Worm (Caenorhabditis elegans) whole organism, young adult: ENCODE data around the gene tbx-35.
"Not testable (repeated sequence)": the region's sequence is repeated elsewhere in the genome, so short reads cannot be mapped to it uniquely, and the experiment has no call there.

Source experiments
- F33H1.4 ChIP-seq: fragments of 200-800 bp; sonication (Bioruptor generic); IDR thresholded peaks from 2 replicates; pipeline ENCODE4 v1.3.6; 2022; ENCODE audit warnings: missing genetic modification reagents, missing genetic modification characterization, missing compliant biosample characterization
- F39B2.1 ChIP-seq: fragments of 200-800 bp; sonication (Bioruptor generic); IDR thresholded peaks from 2 replicates; pipeline ENCODE4 v1.3.6; 2022; ENCODE audit warnings: missing genetic modification reagents, missing genetic modification characterization, missing compliant biosample characterization
- F55B11.4 ChIP-seq: sonication (generic microtip); optimal IDR thresholded peaks from 2 replicates; lab custom pipeline; 2016; ENCODE audit warnings: missing compliant biosample characterization, missing genetic modification characterization, borderline replicate concordance; ENCODE audit not compliant: insufficient read depth
- T07F8.4 ChIP-seq: sonication (generic microtip); optimal IDR thresholded peaks from 2 replicates; lab custom pipeline; 2016; ENCODE audit warnings: mild to moderate bottlenecking, missing genetic modification characterization, moderate library complexity, missing compliant biosample characterization
- Y79H2A.3 ChIP-seq: fragments of 200-800 bp; sonication (Bioruptor generic); conservative IDR thresholded peaks from 2 replicates; pipeline ENCODE4 v1.3.6; 2022; ENCODE audit warnings: missing genetic modification reagents, missing genetic modification characterization, missing compliant biosample characterization
- Y95B8A.8 ChIP-seq: fragments of 200-800 bp; sonication (Bioruptor generic); IDR thresholded peaks from 2 replicates; pipeline ENCODE4 v1.3.6; 2022; ENCODE audit warnings: missing genetic modification reagents, missing genetic modification characterization, missing compliant biosample characterization
- ama-1 ChIP-seq, 3 experiments: fragments of 150-350 bp in 1 of 3; sonication (generic microtip) in 2 of 3; optimal IDR thresholded peaks; 2 replicates each; lab custom pipeline; 2014 to 2018; ENCODE audit warnings: missing biosample characterization in 2 of 3, missing genetic modification characterization in 2 of 3, missing genetic modification reagents in 2 of 3
- attf-3 ChIP-seq: fragments of 200-800 bp; sonication (Bioruptor generic); conservative IDR thresholded peaks from 2 replicates; pipeline ENCODE4 v1.3.6; 2022; ENCODE audit warnings: missing genetic modification reagents, missing genetic modification characterization, missing compliant biosample characterization
- attf-6 ChIP-seq: fragments of 200-800 bp; sonication (Bioruptor generic); IDR thresholded peaks from 2 replicates; pipeline ENCODE4 v1.3.6; 2022; ENCODE audit warnings: missing genetic modification reagents, missing genetic modification characterization, missing compliant biosample characterization
- bed-2 ChIP-seq: fragments of 200-800 bp; sonication (Bioruptor generic); IDR thresholded peaks from 2 replicates; pipeline ENCODE4 v1.3.6; 2022; ENCODE audit warnings: missing genetic modification reagents, missing genetic modification characterization, missing compliant biosample characterization
- ceh-58 ChIP-seq: fragments of 200-800 bp; sonication (Bioruptor generic); IDR thresholded peaks from 2 replicates; pipeline ENCODE4 v1.3.6; 2022; ENCODE audit warnings: missing genetic modification characterization, missing compliant biosample characterization
- die-1 ChIP-seq: sonication (generic microtip); optimal IDR thresholded peaks from 2 replicates; lab custom pipeline; 2016; ENCODE audit warnings: missing genotype, mild to moderate bottlenecking, missing genetic modification characterization, missing compliant biosample characterization
- egl-44 ChIP-seq: fragments of 200-800 bp; sonication (Bioruptor generic); IDR thresholded peaks from 2 replicates; pipeline ENCODE4 v1.3.6; 2022; ENCODE audit warnings: missing genetic modification reagents, missing genetic modification characterization, missing compliant biosample characterization
- gei-17 ChIP-seq: fragments of 200-800 bp; sonication (Bioruptor generic); optimal IDR thresholded peaks from 2 replicates; lab custom pipeline; 2018; ENCODE audit warnings: mild to moderate bottlenecking, missing genetic modification characterization, missing compliant biosample characterization
- him-1 ChIP-seq: sonication (generic microtip); optimal IDR thresholded peaks from 2 replicates; lab custom pipeline; 2016; ENCODE audit warnings: missing genotype, missing genetic modification reagents, missing genetic modification characterization, missing compliant biosample characterization
- hlh-12 ChIP-seq: sonication (generic microtip); optimal IDR thresholded peaks from 2 replicates; lab custom pipeline; 2016; ENCODE audit warnings: missing genetic modification characterization, missing compliant biosample characterization
- hmg-1.2 ChIP-seq: fragments of 200-800 bp; sonication (Bioruptor generic); IDR thresholded peaks from 2 replicates; pipeline ENCODE4 v1.3.6; 2022; ENCODE audit warnings: missing genetic modification reagents, missing genetic modification characterization, missing compliant biosample characterization
- hmg-20 ChIP-seq: fragments of 200-800 bp; sonication (Bioruptor generic); IDR thresholded peaks from 2 replicates; pipeline ENCODE4 v1.3.6; 2022; ENCODE audit warnings: missing genetic modification reagents, missing genetic modification characterization, missing compliant biosample characterization
- lag-1 ChIP-seq: fragments of 200-800 bp; sonication (Bioruptor generic); IDR thresholded peaks from 2 replicates; pipeline ENCODE4 v1.3.6; 2022; ENCODE audit warnings: missing genetic modification reagents, missing genetic modification characterization, missing compliant biosample characterization
- let-607 ChIP-seq, 2 experiments: fragments of 200-800 bp in 1 of 2; sonication (Bioruptor generic) in 1 of 2; sonication (generic microtip) in 1 of 2; optimal IDR thresholded peaks; 2 replicates each; lab custom pipeline; 2016 to 2018; ENCODE audit warnings: mild to moderate bottlenecking in 2 of 2, missing compliant biosample characterization in 2 of 2, missing genetic modification characterization in 2 of 2, moderate library complexity in 2 of 2, missing genotype in 1 of 2
- madf-3 ChIP-seq: fragments of 200-800 bp; sonication (Bioruptor generic); IDR thresholded peaks from 2 replicates; pipeline ENCODE4 v1.3.6; 2022; ENCODE audit warnings: missing genetic modification reagents, missing genetic modification characterization, missing compliant biosample characterization
- madf-6 ChIP-seq: fragments of 200-800 bp; sonication (Bioruptor generic); IDR thresholded peaks from 2 replicates; pipeline ENCODE4 v1.3.6; 2022; ENCODE audit warnings: missing genetic modification reagents, missing genetic modification characterization, missing compliant biosample characterization
- mcd-1 ChIP-seq: fragments of 200-800 bp; sonication (Bioruptor generic); IDR thresholded peaks from 2 replicates; pipeline ENCODE4 v1.3.6; 2022; ENCODE audit warnings: missing genetic modification reagents, missing genetic modification characterization, missing compliant biosample characterization
- nhr-120 ChIP-seq: fragments of 200-800 bp; sonication (Bioruptor generic); IDR thresholded peaks from 2 replicates; pipeline ENCODE4 v1.3.6; 2022; ENCODE audit warnings: missing genetic modification characterization, missing compliant biosample characterization
- nhr-90 ChIP-seq: sonication (generic microtip); optimal IDR thresholded peaks from 2 replicates; lab custom pipeline; 2016; ENCODE audit warnings: missing genotype, mild to moderate bottlenecking, missing genetic modification characterization, missing compliant biosample characterization
- pbrm-1 ChIP-seq: fragments of 200-800 bp; sonication (Bioruptor generic); IDR thresholded peaks from 2 replicates; pipeline ENCODE4 v1.3.6; 2022; ENCODE audit warnings: missing genetic modification reagents, missing genetic modification characterization, missing compliant biosample characterization
- repo-1 ChIP-seq: sonication (generic microtip); optimal IDR thresholded peaks from 2 replicates; lab custom pipeline; 2017; ENCODE audit warnings: mild to moderate bottlenecking, missing genetic modification characterization, missing compliant biosample characterization
- sdz-38 ChIP-seq: sonication (generic microtip); optimal IDR thresholded peaks from 2 replicates; lab custom pipeline; 2016; ENCODE audit warnings: missing genotype, missing genetic modification characterization, missing compliant biosample characterization
- sea-2 ChIP-seq: fragments of 200-800 bp; sonication (Bioruptor generic); IDR thresholded peaks from 2 replicates; pipeline ENCODE4 v1.3.6; 2022; ENCODE audit warnings: missing genetic modification characterization, missing compliant biosample characterization
- snpc-1.3 ChIP-seq: sonication (generic microtip); optimal IDR thresholded peaks from 2 replicates; lab custom pipeline; 2017; ENCODE audit warnings: missing genetic modification characterization, mild to moderate bottlenecking, missing compliant biosample characterization, antibody characterized with exemption, moderate library complexity, missing genotype, missing genetic modification reagents; ENCODE audit not compliant: insufficient read depth
- somi-1 ChIP-seq: fragments of 200-800 bp; sonication (Bioruptor generic); optimal IDR thresholded peaks from 2 replicates; lab custom pipeline; 2018; ENCODE audit warnings: mild to moderate bottlenecking, missing genetic modification characterization, missing compliant biosample characterization
- sptf-2 ChIP-seq: fragments of 200-800 bp; sonication (Bioruptor generic); optimal IDR thresholded peaks from 2 replicates; lab custom pipeline; 2018; ENCODE audit warnings: mild to moderate bottlenecking, missing genetic modification characterization, missing compliant biosample characterization
- tbp1 ChIP-seq: fragments of 200-800 bp; sonication (Bioruptor generic); optimal IDR thresholded peaks from 2 replicates; lab custom pipeline; 2018; ENCODE audit warnings: mild to moderate bottlenecking, missing genetic modification characterization, missing compliant biosample characterization
- ztf-25 ChIP-seq: fragments of 200-800 bp; sonication (Bioruptor generic); IDR thresholded peaks from 2 replicates; pipeline ENCODE4 v1.3.6; 2022; ENCODE audit warnings: missing genetic modification reagents, missing genetic modification characterization, missing compliant biosample characterization
- ztf-26 ChIP-seq: sonication (generic microtip); optimal IDR thresholded peaks from 2 replicates; lab custom pipeline; 2017; ENCODE audit warnings: missing genetic modification characterization, missing compliant biosample characterization
- ztf-6 ChIP-seq: fragments of 200-800 bp; sonication (Bioruptor generic); IDR thresholded peaks from 2 replicates; pipeline ENCODE4 v1.3.6; 2022; ENCODE audit warnings: missing genetic modification reagents, missing genetic modification characterization, missing compliant biosample characterization

The tbx-35 gene

DNA sequence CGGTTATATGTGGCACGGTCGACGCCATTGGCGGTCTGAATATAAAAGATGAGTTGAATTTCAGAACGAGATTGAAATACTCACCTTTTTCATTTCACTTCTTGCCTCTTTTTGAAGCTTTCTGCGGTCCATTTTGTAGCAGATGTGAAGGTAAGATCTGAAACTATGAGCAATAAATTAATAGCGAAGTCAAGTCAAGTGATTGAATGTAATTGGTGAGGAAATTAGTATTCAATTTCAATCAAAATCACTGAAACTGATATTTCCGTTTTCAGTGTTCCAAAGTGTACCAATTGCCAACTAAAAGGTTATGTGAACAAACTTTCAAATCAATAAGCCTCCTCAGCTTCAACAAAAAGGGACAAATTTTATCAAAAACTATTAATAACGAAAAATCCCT, 16.5 kb upstream of the tbx-35 start, which contains the start of gene C17C3.24:
C17C3.24 (minus strand) TSS at position 101 of the 400 bp plus-strand sequence.
- no peak for TF ChIP-seq snpc-1.3 (tag; lab: Kevin White, UChicago)
- no peak for TF ChIP-seq T07F8.4 (tag; lab: Kevin White, UChicago)
- no peak for TF ChIP-seq ztf-25 (GFP tag; lab: Robert Waterston, UW)
- no peak for TF ChIP-seq bed-2 (GFP tag; lab: Robert Waterston, UW)
- no peak for TF ChIP-seq F33H1.4
- TF ChIP-seq madf-3 (GFP tag; lab: Robert Waterston, UW), result no peak
- TF ChIP-seq sea-2 (GFP tag; lab: Robert Waterston, UW), result no peak
- no peak for TF ChIP-seq ceh-58
- TF ChIP-seq lag-1 (GFP tag; lab: Robert Waterston, UW), result no peak
- no peak for TF ChIP-seq repo-1 (tag; lab: Kevin White, UChicago)
- TF ChIP-seq ztf-26 (tag; lab: Kevin White, UChicago), result no peak
- TF ChIP-seq Y79H2A.3 (GFP tag; lab: Robert Waterston, UW), result no peak
- TF ChIP-seq hlh-12 (tag; lab: Kevin White, UChicago), result no peak
- no peak for TF ChIP-seq Y95B8A.8 (GFP tag; lab: Robert Waterston, UW)

- TF ChIP-seq attf-6 (GFP tag; lab: Robert Waterston, UW); tbp1 (GFP tag; lab: Kevin White, UChicago); let-607 (tag; optimal IDR thresholded peaks at IDR 0.05; lab: Kevin White, UChicago): not testable (repeated sequence)
- TF ChIP-seq, all 124 proteins: peak for 0; not testable (repeated sequence) for 124
These were observed 14.9 kb upstream of the tbx-35 start, which contains the start of gene hlh-27 for ce11 chrII:5540113-5540512. TSS of gene hlh-27 (minus strand) at chrII:5540213.

- TF ChIP-seq F39B2.1 (no peak), pbrm-1 (GFP tag; lab: Robert Waterston, UW) (no peak), him-1 (tag; lab: Kevin White, UChicago) (no peak), die-1 (tag; lab: Kevin White, UChicago) (no peak), somi-1 (GFP tag; lab: Kevin White, UChicago) (no peak), F55B11.4 (tag; lab: Kevin White, UChicago) (no peak), nhr-90 (no peak), gei-17 (GFP tag; lab: Kevin White, UChicago) (no peak), ama-1 (optimal IDR thresholded peaks at IDR 0.05; lab: Kevin White, UChicago) (no peak), ama-1 (GFP tag; optimal IDR thresholded peaks at IDR 0.05; lab: Kevin White, UChicago) (no peak), sptf-2 (GFP tag; lab: Kevin White, UChicago) (no peak), egl-44 (GFP tag; lab: Robert Waterston, UW) (no peak), mcd-1 (no peak), madf-6 (GFP tag; lab: Robert Waterston, UW) (no peak), nhr-120 (GFP tag; lab: Robert Waterston, UW) (no peak), sdz-38 (tag; lab: Kevin White, UChicago) (no peak), ztf-6 (GFP tag; lab: Robert Waterston, UW) (no peak), hmg-1.2 (GFP tag; lab: Robert Waterston, UW) (no peak)
- TF ChIP-seq, all 124 proteins: peak for 0
These were observed 12.3 kb upstream of the tbx-35 start, which contains the start of gene C17C3.11 for ce11 chrII:5537524-5537923. TSS of gene C17C3.11 (plus strand) at chrII:5537824.

DNA sequence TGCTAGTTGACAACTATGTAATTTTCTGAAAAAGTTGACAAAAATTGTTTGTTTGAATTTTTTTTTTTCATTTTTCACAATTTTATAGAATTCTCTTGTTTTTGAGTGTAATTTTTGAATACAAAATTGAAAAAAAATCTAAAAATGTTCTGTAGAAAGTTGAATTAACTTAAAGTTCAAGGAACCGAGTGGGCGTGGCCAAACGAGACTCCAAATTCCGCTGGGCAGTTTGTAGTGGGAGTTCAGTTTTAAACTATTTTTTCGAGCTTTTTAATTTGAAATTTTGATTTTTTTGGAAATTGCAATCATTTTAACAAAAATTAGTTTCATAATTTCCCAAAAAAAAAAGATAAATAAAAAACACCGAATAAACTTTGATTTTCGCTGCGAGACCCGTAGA, 11.9 kb upstream of the tbx-35 start:
- TF ChIP-seq hmg-20 (GFP tag; lab: Robert Waterston, UW), result no peak
- TF ChIP-seq attf-3 (GFP tag; lab: Robert Waterston, UW), result peak; percentile 39; the same call in 1 of the 2 replicates
